Worm (Caenorhabditis elegans): Measurements from ENCODE around the gene Y38H6C.13.

Gene Y38H6C.13

DNA sequence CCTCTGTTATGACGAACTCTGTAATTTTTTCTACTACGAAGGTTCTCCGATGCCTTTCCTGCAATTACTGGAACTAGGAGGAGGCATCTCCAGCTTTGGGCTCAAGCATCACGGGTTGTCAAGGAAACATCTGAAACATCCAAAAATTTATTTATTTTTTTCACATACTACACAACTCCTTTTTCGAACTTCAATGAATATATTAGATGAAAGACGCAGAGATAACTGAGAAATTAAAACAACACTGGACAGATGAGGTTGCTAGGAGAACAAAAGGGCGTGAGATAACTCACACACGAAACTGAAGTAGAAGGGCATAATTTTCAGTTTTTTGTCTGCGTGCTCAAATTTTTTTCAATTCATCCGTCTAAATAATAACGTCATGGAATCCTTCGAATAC lies at the start of gene Y38H6C.13:
Gene Y38H6C.13 (plus strand): TSS at position 301 of the 400 bp plus-strand sequence.
- TF ChIP-seq mep-1 (tag; optimal IDR thresholded peaks at IDR 0.05): no peak
- no peak for TF ChIP-seq lsy-2 (tag; optimal IDR thresholded peaks at IDR 0.05)
- TF ChIP-seq lin-32 (GFP tag; optimal IDR thresholded peaks at IDR 0.05): no peak
- no peak for TF ChIP-seq unc-39 (tag; optimal IDR thresholded peaks at IDR 0.05)
- TF ChIP-seq nhr-12 (tag; optimal IDR thresholded peaks at IDR 0.05): no peak
- no peak for TF ChIP-seq blmp-1 (tag; optimal IDR thresholded peaks at IDR 0.05)
- no peak for TF ChIP-seq snpc-4 (tag; optimal IDR thresholded peaks at IDR 0.05)
- TF ChIP-seq ham-2 (GFP tag; optimal IDR thresholded peaks at IDR 0.05): no peak
- TF ChIP-seq nhr-237 (tag; optimal IDR thresholded peaks at IDR 0.05): no peak
- no peak for TF ChIP-seq M03D4.4 (tag; optimal IDR thresholded peaks at IDR 0.05)
- TF ChIP-seq nhr-2 (tag; optimal IDR thresholded peaks at IDR 0.05): no peak
- no peak for TF ChIP-seq nhr-28 (tag; optimal IDR thresholded peaks at IDR 0.05)
- no peak for TF ChIP-seq unc-120 (tag; optimal IDR thresholded peaks at IDR 0.05; ENCODE audit: poor library complexity, severe bottlenecking)

DNA sequence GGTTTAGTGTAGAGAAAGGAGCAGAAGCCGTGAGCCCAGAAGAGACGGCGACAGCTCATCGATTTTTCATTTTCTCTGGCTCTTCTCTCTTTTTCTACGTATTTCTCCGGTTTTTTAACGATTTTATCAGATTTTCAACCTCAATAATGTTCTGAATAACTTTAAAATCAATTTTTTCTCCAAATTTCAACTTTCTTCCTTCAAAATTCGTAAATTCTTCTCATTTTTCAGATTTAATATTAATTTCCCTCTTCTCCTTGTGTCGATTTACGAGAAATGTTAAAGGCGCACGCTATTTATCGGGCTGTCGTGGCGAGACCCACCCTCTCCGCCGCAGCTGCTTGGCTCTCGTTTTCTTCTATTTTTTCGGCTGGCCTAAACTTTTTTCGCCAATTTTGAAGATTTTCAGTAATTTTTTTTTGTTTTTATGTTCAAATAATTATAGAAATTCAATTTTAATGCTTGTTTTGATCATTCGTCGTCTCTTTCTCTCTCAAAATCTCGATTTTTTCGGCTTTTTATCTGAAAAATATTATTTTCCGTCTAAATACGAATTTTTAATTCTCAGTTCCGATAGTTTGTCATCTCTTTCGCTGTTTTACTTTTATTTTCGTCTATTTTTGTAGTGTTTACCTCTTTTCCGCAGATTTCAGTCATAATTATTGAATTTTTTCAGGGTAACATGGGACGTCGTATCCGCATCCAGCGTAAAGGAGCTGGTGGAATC lies 48.4 kb upstream of the Y38H6C.13 start, which contains the start of the genes calf-1 and rpl-2:
Gene calf-1 (minus strand): TSS at position 77 of the 727 bp plus-strand sequence.
Gene rpl-2 (plus strand): TSS at position 677 of the 727 bp plus-strand sequence.
- TF ChIP-seq lsy-2 (tag; optimal IDR thresholded peaks at IDR 0.05) (peak; percentile 71), zip-8 (tag; optimal IDR thresholded peaks at IDR 0.05) (no peak), ces-1 (GFP tag; optimal IDR thresholded peaks at IDR 0.05) (peak; percentile 91), nhr-237 (tag; optimal IDR thresholded peaks at IDR 0.05) (peak; percentile 31), hlh-1 (tag; optimal IDR thresholded peaks at IDR 0.05) (peak; percentile 70), mls-2 (tag; optimal IDR thresholded peaks at IDR 0.05) (no peak), mep-1 (tag; optimal IDR thresholded peaks at IDR 0.05) (peak; percentile 82), drap-1 (GFP tag; optimal IDR thresholded peaks at IDR 0.05) (peak; percentile 19), ham-2 (GFP tag; optimal IDR thresholded peaks at IDR 0.05) (peak; percentile 5), ceh-43 (GFP tag; optimal IDR thresholded peaks at IDR 0.05) (no peak), sptf-1 (tag; optimal IDR thresholded peaks at IDR 0.05) (peak; percentile 16), lin-13 (tag; optimal IDR thresholded peaks at IDR 0.05) (peak; percentile 58), nhr-12 (tag; optimal IDR thresholded peaks at IDR 0.05) (no peak)

DNA sequence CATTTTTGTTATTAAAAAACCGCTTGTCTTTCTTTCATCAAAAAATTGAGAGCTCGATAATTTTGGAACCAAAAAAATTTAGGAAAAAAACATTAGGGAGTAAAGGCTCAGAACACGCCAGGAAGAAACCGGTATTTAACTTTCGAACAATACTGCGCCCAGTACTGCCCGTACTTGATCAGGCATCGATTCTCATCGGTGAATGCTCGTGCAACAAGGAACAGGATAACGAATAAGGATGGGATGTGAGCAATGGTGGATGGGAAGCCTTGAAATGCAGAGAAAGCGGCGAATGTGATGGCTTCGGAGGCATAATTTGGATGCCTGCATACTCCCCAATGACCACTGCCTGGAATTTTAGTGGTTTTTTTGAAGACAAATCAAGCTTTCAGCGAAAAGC lies 46.8 kb upstream of the Y38H6C.13 start:
- TF ChIP-seq sem-2 (GFP tag; optimal IDR thresholded peaks at IDR 0.05): no peak
- TF ChIP-seq mls-2 (tag; optimal IDR thresholded peaks at IDR 0.05): no peak
- no peak for TF ChIP-seq ham-2 (GFP tag; optimal IDR thresholded peaks at IDR 0.05)
- no peak for TF ChIP-seq mab-5 (tag; optimal IDR thresholded peaks at IDR 0.05)
- TF ChIP-seq unc-39 (tag; optimal IDR thresholded peaks at IDR 0.05): no peak
- TF ChIP-seq cnd-1 (tag; optimal IDR thresholded peaks at IDR 0.05): no peak
- TF ChIP-seq flh-1 (GFP tag; optimal IDR thresholded peaks at IDR 0.05): no peak
- TF ChIP-seq tbx-8 (GFP tag; optimal IDR thresholded peaks at IDR 0.05): no peak
- no peak for TF ChIP-seq M03D4.4 (tag; optimal IDR thresholded peaks at IDR 0.05)
- TF ChIP-seq unc-62 (GFP tag; optimal IDR thresholded peaks at IDR 0.05): no peak
- TF ChIP-seq mep-1 (tag; optimal IDR thresholded peaks at IDR 0.05): no peak
- TF ChIP-seq bed-3 (GFP tag; optimal IDR thresholded peaks at IDR 0.05): no peak
- TF ChIP-seq nhr-12 (tag; optimal IDR thresholded peaks at IDR 0.05): no peak
- TF ChIP-seq ces-1 (GFP tag; optimal IDR thresholded peaks at IDR 0.05): no peak
- no peak for TF ChIP-seq ceh-83 (GFP tag; optimal IDR thresholded peaks at IDR 0.05)
- TF ChIP-seq pha-4 (tag; optimal IDR thresholded peaks at IDR 0.05): no peak
- no peak for TF ChIP-seq elt-3 (tag; optimal IDR thresholded peaks at IDR 0.05)
- TF ChIP-seq ztf-11 (tag; optimal IDR thresholded peaks at IDR 0.05): no peak
- no peak for TF ChIP-seq nhr-2 (tag; optimal IDR thresholded peaks at IDR 0.05)
- TF ChIP-seq hlh-1 (tag; optimal IDR thresholded peaks at IDR 0.05): no peak

DNA sequence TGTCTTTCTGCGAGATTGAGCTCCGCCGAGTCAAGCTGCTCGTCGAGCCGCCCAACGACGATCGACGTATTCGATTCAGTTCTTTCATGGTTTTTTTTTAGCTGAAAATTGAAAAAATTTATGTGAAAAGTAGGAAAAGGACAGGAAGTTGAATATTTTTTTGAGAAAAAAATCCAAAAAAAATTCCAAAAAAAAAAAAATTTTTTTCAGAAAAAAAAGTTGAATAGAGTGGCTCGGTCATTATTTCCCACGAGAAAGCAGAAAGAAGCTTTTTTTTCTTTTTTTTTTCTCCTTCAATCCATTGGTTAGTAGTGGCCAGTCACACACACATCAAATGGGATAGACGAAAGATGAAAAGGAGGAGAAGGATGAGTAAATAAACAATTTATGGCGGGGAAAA lies 42.3 kb upstream of the Y38H6C.13 start, which contains the start of gene dhcr-7:
Gene dhcr-7 (minus strand): TSS at position 101 of the 400 bp plus-strand sequence.
- no peak for TF ChIP-seq mls-2 (tag; optimal IDR thresholded peaks at IDR 0.05)
- TF ChIP-seq mep-1 (tag; optimal IDR thresholded peaks at IDR 0.05): no peak
- TF ChIP-seq nhr-237 (tag; optimal IDR thresholded peaks at IDR 0.05): no peak
- TF ChIP-seq elt-1 (tag; optimal IDR thresholded peaks at IDR 0.05; ENCODE audit: borderline replicate concordance, insufficient read depth): no peak
- TF ChIP-seq lin-32 (GFP tag; optimal IDR thresholded peaks at IDR 0.05): no peak
- TF ChIP-seq tbx-8 (GFP tag; optimal IDR thresholded peaks at IDR 0.05): no peak
- TF ChIP-seq sptf-1 (tag; optimal IDR thresholded peaks at IDR 0.05): no peak
- no peak for TF ChIP-seq ceh-39 (tag; optimal IDR thresholded peaks at IDR 0.05)
- no peak for TF ChIP-seq cnd-1 (tag; optimal IDR thresholded peaks at IDR 0.05)
